Fruit fly (Drosophila melanogaster) whole organism, pupa: ENCODE results near the gene Cpr23B.

ENCODE experiments used
- CG10348 ChIP-seq: fragments of 200-800 bp; sonication (Bioruptor generic); IDR thresholded peaks from 2 replicates; pipeline ENCODE4 v1.3.6; 2022; ENCODE audit warnings: missing biosample characterization, missing genetic modification characterization
- CG12605 ChIP-seq: fragments of 200-800 bp; sonication (Bioruptor generic); IDR thresholded peaks from 2 replicates; pipeline ENCODE4 v1.3.6; 2022; ENCODE audit warnings: missing biosample characterization, missing genetic modification characterization
- CG13204 ChIP-seq: fragments of 200-800 bp; sonication (Bioruptor generic); optimal IDR thresholded peaks from 2 replicates; lab custom pipeline; 2018; ENCODE audit warnings: missing biosample characterization, mild to moderate bottlenecking, missing genetic modification characterization, moderate library complexity
- CG14655 ChIP-seq: fragments of 200-800 bp; sonication (Bioruptor generic); optimal IDR thresholded peaks from 3 replicates; lab custom pipeline; 2017; ENCODE audit warnings: mild to moderate bottlenecking, missing biosample characterization, missing genetic modification reagents, missing genetic modification characterization
- CG15710 ChIP-seq: fragments of 200-800 bp; sonication (Bioruptor generic); optimal IDR thresholded peaks from 2 replicates; lab custom pipeline; 2018; ENCODE audit warnings: missing biosample characterization, mild to moderate bottlenecking, missing genetic modification characterization, moderate library complexity
- CG17806 ChIP-seq: fragments of 200-800 bp; sonication (Bioruptor generic); optimal IDR thresholded peaks from 2 replicates; lab custom pipeline; 2018; ENCODE audit warnings: missing biosample characterization, mild to moderate bottlenecking, missing genetic modification characterization, moderate library complexity
- CG32121 ChIP-seq: fragments of 200-800 bp; sonication (Bioruptor generic); IDR thresholded peaks from 2 replicates; pipeline ENCODE4 v1.3.6; 2022; ENCODE audit warnings: missing biosample characterization, missing genetic modification characterization
- CG34367 ChIP-seq: fragments of 200-800 bp; sonication (Bioruptor generic); optimal IDR thresholded peaks from 2 replicates; lab custom pipeline; 2018; ENCODE audit warnings: missing biosample characterization, mild to moderate bottlenecking, missing genetic modification characterization
- CG4496 ChIP-seq: fragments of 200-800 bp; sonication (Bioruptor generic); IDR thresholded peaks from 3 replicates; pipeline ENCODE4 v1.3.6; 2022; ENCODE audit warnings: missing biosample characterization, missing genetic modification characterization
- CG8159 ChIP-seq: fragments of 200-800 bp; sonication (Bioruptor generic); optimal IDR thresholded peaks from 3 replicates; lab custom pipeline; 2018; ENCODE audit warnings: missing biosample characterization, mild to moderate bottlenecking, missing genetic modification characterization, moderate library complexity
- CG8301 ChIP-seq: fragments of 200-800 bp; sonication (Bioruptor generic); optimal IDR thresholded peaks from 2 replicates; lab custom pipeline; 2018; ENCODE audit warnings: missing biosample characterization, mild to moderate bottlenecking, missing genetic modification characterization
- CG9948 ChIP-seq: fragments of 200-800 bp; sonication (Bioruptor generic); optimal IDR thresholded peaks from 2 replicates; lab custom pipeline; 2018; ENCODE audit warnings: missing biosample characterization, mild to moderate bottlenecking, missing genetic modification characterization, moderate library complexity
- D1 ChIP-seq: fragments of 200-800 bp; sonication (Bioruptor generic); optimal IDR thresholded peaks from 2 replicates; lab custom pipeline; 2018; ENCODE audit warnings: missing biosample characterization, mild to moderate bottlenecking, missing genetic modification characterization, moderate library complexity
- EcR ChIP-seq: fragments of 200-800 bp; sonication (Bioruptor generic); optimal IDR thresholded peaks from 3 replicates; lab custom pipeline; 2019; ENCODE audit warnings: missing biosample characterization, missing genetic modification characterization, mild to moderate bottlenecking, moderate library complexity, missing genetic modification reagents
- Ets98B ChIP-seq: fragments of 200-800 bp; sonication (Bioruptor generic); IDR thresholded peaks from 2 replicates; pipeline ENCODE4 v1.3.6; 2022; ENCODE audit warnings: missing biosample characterization, missing genetic modification characterization
- Pif1A ChIP-seq: fragments of 200-800 bp; sonication (Bioruptor generic); optimal IDR thresholded peaks from 3 replicates; lab custom pipeline; 2016; ENCODE audit warnings: missing biosample characterization, missing genetic modification characterization
- Pif1B ChIP-seq: fragments of 200-800 bp; sonication (Bioruptor generic); optimal IDR thresholded peaks from 3 replicates; lab custom pipeline; 2016; ENCODE audit warnings: missing biosample characterization, missing genetic modification characterization
- Snoo ChIP-seq: fragments of 200-800 bp; sonication (Bioruptor generic); optimal IDR thresholded peaks from 3 replicates; lab custom pipeline; 2017; ENCODE audit warnings: missing biosample characterization, mild to moderate bottlenecking, missing genetic modification characterization, inconsistent platforms
- fd96Ca ChIP-seq: fragments of 200-800 bp; sonication (Bioruptor generic); IDR thresholded peaks from 3 replicates; pipeline ENCODE4 v1.3.6; 2022; ENCODE audit warnings: missing biosample characterization, missing genetic modification characterization
- gl ChIP-seq: fragments of 200-800 bp; sonication (Bioruptor generic); optimal IDR thresholded peaks from 2 replicates; lab custom pipeline; 2018; ENCODE audit warnings: missing biosample characterization, mild to moderate bottlenecking, missing genetic modification characterization
- rn ChIP-seq: fragments of 200-800 bp; sonication (Bioruptor generic); IDR thresholded peaks from 2 replicates; pipeline ENCODE4 v1.3.6; 2022; ENCODE audit warnings: missing biosample characterization, missing genetic modification characterization

Cpr23B gene

dm6 chr2L:2810831-2811230 is 27.4 kb upstream of the Cpr23B start:
- no peak for TF ChIP-seq Ets98B (GFP tag; lab: Robert Waterston, UW)
- TF ChIP-seq Snoo (tag; lab: Kevin White, UChicago), result no peak
- TF ChIP-seq CG8301 (tag; lab: Kevin White, UChicago), result no peak

- TF ChIP-seq CG8159 (tag; lab: Kevin White, UChicago) (no peak), CG4496 (GFP tag; lab: Robert Waterston, UW) (no peak)
Measured at dm6 chr2L:2812137-2812536, 26.1 kb upstream of the Cpr23B start, which contains the start of gene CG2964. CG2964 (plus strand) TSS chr2L:2812437.

- TF ChIP-seq CG12605 (GFP tag; lab: Robert Waterston, UW) (no peak), rn (GFP tag; lab: Robert Waterston, UW) (no peak), CG13204 (GFP tag; lab: Kevin White, UChicago) (no peak), gl (no peak), CG9948 (no peak), CG10348 (GFP tag; lab: Robert Waterston, UW) (no peak)
Measured at dm6 chr2L:2815673-2816072, 22.5 kb upstream of the Cpr23B start, which contains the start of gene G6P. G6P (minus strand) TSS chr2L:2815760.

dm6 chr2L:2825406-2825805 is 12.8 kb upstream of the Cpr23B start, which contains the start of gene CG3123:
CG3123 (minus strand) TSS chr2L:2825506.
- TF ChIP-seq CG4496 (GFP tag; lab: Robert Waterston, UW) (no peak), CG15710 (tag; lab: Kevin White, UChicago) (no peak), Pif1A (GFP tag; lab: Kevin White, UChicago) (no peak), Snoo (tag; lab: Kevin White, UChicago) (no peak), CG9948 (no peak), gl (no peak), CG17806 (tag; lab: Kevin White, UChicago) (no peak), CG12605 (GFP tag; lab: Robert Waterston, UW) (no peak), CG10348 (GFP tag; lab: Robert Waterston, UW) (no peak), D1 (tag; lab: Kevin White, UChicago) (no peak), CG8301 (tag; lab: Kevin White, UChicago) (no peak), CG32121 (GFP tag; lab: Robert Waterston, UW) (no peak), CG34367 (tag; lab: Kevin White, UChicago) (no peak), CG13204 (GFP tag; lab: Kevin White, UChicago) (no peak), CG14655 (GFP tag; lab: Kevin White, UChicago) (no peak), Ets98B (GFP tag; lab: Robert Waterston, UW) (no peak), EcR (no peak), CG8159 (tag; lab: Kevin White, UChicago) (no peak)

- TF ChIP-seq Snoo (tag; lab: Kevin White, UChicago) (no peak), CG4496 (GFP tag; lab: Robert Waterston, UW) (0 out of 3 replicates have a peak, but pooled peaks have one; percentile 73)
Measured at dm6 chr2L:2829637-2830340, 8.4 kb upstream of the Cpr23B start, which contains the start of gene Duox. Duox (minus strand) TSS chr2L:2830248.

- TF ChIP-seq CG10348 (GFP tag; lab: Robert Waterston, UW) (peak; percentile 54), CG14655 (GFP tag; lab: Kevin White, UChicago) (peak; percentile 98), Ets98B (GFP tag; lab: Robert Waterston, UW) (peak; percentile 59; the same call in 1 of the 2 replicates), CG9948 (peak; percentile 95), Snoo (tag; lab: Kevin White, UChicago) (peak; percentile 93), rn (GFP tag; lab: Robert Waterston, UW) (peak; percentile 67), gl (peak; percentile 67), fd96Ca (GFP tag; lab: Robert Waterston, UW) (peak; percentile 88), D1 (tag; lab: Kevin White, UChicago) (peak; percentile 96), CG8159 (tag; lab: Kevin White, UChicago) (peak; percentile 96), CG17806 (tag; lab: Kevin White, UChicago) (peak; percentile 90), CG32121 (GFP tag; lab: Robert Waterston, UW) (peak; percentile 84), CG12605 (GFP tag; lab: Robert Waterston, UW) (0 out of 2 replicates have a peak, but pooled peaks have one; percentile 22), CG8301 (tag; lab: Kevin White, UChicago) (peak; percentile 95), CG15710 (tag; lab: Kevin White, UChicago) (peak; percentile 95), Pif1A (GFP tag; lab: Kevin White, UChicago) (peak; percentile 88), CG13204 (GFP tag; lab: Kevin White, UChicago) (peak; percentile 58), CG34367 (tag; lab: Kevin White, UChicago) (peak; percentile 87), CG4496 (GFP tag; lab: Robert Waterston, UW) (no peak; the same call in 1 of the 3 replicates), EcR (no peak), Pif1B (GFP tag; lab: Kevin White, UChicago) (peak; percentile 90)
Measured at dm6 chr2L:2830341-2830800, 7.8 kb upstream of the Cpr23B start.
